Worm (Caenorhabditis elegans) whole organism, L4 larva: ENCODE measurements around the gene his-74.
A peak's percentile ranks its signal among the peaks of the same experiment; 100 is the strongest.

Experiments
- D1046.2 ChIP-seq: fragments of 200-800 bp; sonication (Bioruptor generic); IDR thresholded peaks from 2 replicates; pipeline ENCODE4 v1.3.6; 2022; ENCODE audit warnings: missing genetic modification characterization, missing compliant biosample characterization
- F26F4.8 ChIP-seq: fragments of 200-800 bp; sonication (Bioruptor generic); conservative IDR thresholded peaks from 2 replicates; pipeline ENCODE4 v1.3.6; 2022; ENCODE audit warnings: missing genetic modification characterization, missing compliant biosample characterization
- F37D6.2 ChIP-seq: sonication (generic microtip); optimal IDR thresholded peaks from 2 replicates; lab custom pipeline; 2016; ENCODE audit warnings: mild to moderate bottlenecking, missing genetic modification characterization, missing compliant biosample characterization
- Y5F2A.4 ChIP-seq: fragments of 200-800 bp; sonication (Bioruptor generic); optimal IDR thresholded peaks from 2 replicates; lab custom pipeline; 2018; ENCODE audit warnings: mild to moderate bottlenecking, missing genetic modification characterization, missing compliant biosample characterization
- ZK337.2 ChIP-seq: fragments of 200-800 bp; sonication (Bioruptor generic); IDR thresholded peaks from 2 replicates; pipeline ENCODE4 v1.3.6; 2022; ENCODE audit warnings: missing genetic modification reagents, missing genetic modification characterization, missing compliant biosample characterization
- arid-1 ChIP-seq: fragments of 200-800 bp; sonication (Bioruptor generic); conservative IDR thresholded peaks from 2 replicates; pipeline ENCODE4 v1.3.6; 2022; ENCODE audit warnings: missing genetic modification reagents, missing genetic modification characterization, missing compliant biosample characterization
- attf-4 ChIP-seq: sonication (generic microtip); optimal IDR thresholded peaks from 3 replicates; lab custom pipeline; 2017; ENCODE audit warnings: missing biosample characterization, missing genetic modification characterization
- ceh-28 ChIP-seq: fragments of 150-350 bp; optimal IDR thresholded peaks from 2 replicates; lab custom pipeline; 2014; ENCODE audit warnings: missing biosample characterization, missing genetic modification reagents, missing genetic modification characterization
- ceh-44 ChIP-seq: fragments of 200-800 bp; sonication (Bioruptor generic); IDR thresholded peaks from 2 replicates; pipeline ENCODE4 v1.3.6; 2022; ENCODE audit warnings: missing genetic modification reagents, missing genetic modification characterization, missing compliant biosample characterization
- ctbp-1 ChIP-seq: fragments of 200-800 bp; sonication (Bioruptor generic); IDR thresholded peaks from 2 replicates; pipeline ENCODE4 v1.3.6; 2022; ENCODE audit warnings: missing genetic modification reagents, missing genetic modification characterization, missing compliant biosample characterization
- daf-16 ChIP-seq, 3 experiments: sonication (generic microtip); optimal IDR thresholded peaks; 2 replicates each; lab custom pipeline; 2016 to 2017; ENCODE audit warnings: missing genetic modification characterization in 3 of 3, missing genetic modification reagents in 3 of 3, mild to moderate bottlenecking in 2 of 3, missing compliant biosample characterization in 2 of 3, missing biosample characterization in 1 of 3, moderate library complexity in 1 of 3
- daf-19 ChIP-seq: fragments of 200-800 bp; sonication (Bioruptor generic); conservative IDR thresholded peaks from 2 replicates; pipeline ENCODE4 v1.3.6; 2022; ENCODE audit warnings: missing genetic modification characterization, missing compliant biosample characterization
- dmd-6 ChIP-seq: fragments of 200-800 bp; sonication (Bioruptor generic); IDR thresholded peaks from 2 replicates; pipeline ENCODE4 v1.3.6; 2022; ENCODE audit warnings: missing genetic modification reagents, missing genetic modification characterization, missing compliant biosample characterization
- dmd-8 ChIP-seq: fragments of 200-800 bp; sonication (Bioruptor generic); IDR thresholded peaks from 2 replicates; pipeline ENCODE4 v1.3.6; 2022; ENCODE audit warnings: missing genetic modification characterization, missing compliant biosample characterization
- dpl-1 ChIP-seq: fragments of 150-350 bp; optimal IDR thresholded peaks from 2 replicates; lab custom pipeline; 2014; ENCODE audit warnings: missing biosample characterization, missing genetic modification reagents, missing genetic modification characterization
- duxl-1 ChIP-seq: sonication (generic microtip); optimal IDR thresholded peaks from 2 replicates; lab custom pipeline; 2016; ENCODE audit warnings: mild to moderate bottlenecking, missing genetic modification characterization, moderate library complexity, missing compliant biosample characterization; ENCODE audit not compliant: poor library complexity
- dve-1 ChIP-seq: sonication (generic microtip); optimal IDR thresholded peaks from 2 replicates; lab custom pipeline; 2017; ENCODE audit warnings: antibody characterized with exemption, mild to moderate bottlenecking, missing genetic modification characterization, missing compliant biosample characterization; ENCODE audit not compliant: insufficient read depth
- fkh-10 ChIP-seq: fragments of 150-350 bp; optimal IDR thresholded peaks from 2 replicates; lab custom pipeline; 2014; ENCODE audit warnings: missing biosample characterization, missing genetic modification reagents, missing genetic modification characterization
- hlh-11 ChIP-seq: fragments of 200-800 bp; sonication (Bioruptor generic); optimal IDR thresholded peaks from 2 replicates; lab custom pipeline; 2018; ENCODE audit warnings: mild to moderate bottlenecking, missing genetic modification characterization, missing compliant biosample characterization
- hlh-30 ChIP-seq: sonication (generic microtip); optimal IDR thresholded peaks from 2 replicates; lab custom pipeline; 2017; ENCODE audit warnings: antibody characterized with exemption, mild to moderate bottlenecking, missing genetic modification characterization, missing compliant biosample characterization; ENCODE audit not compliant: insufficient read depth
- jun-1 ChIP-seq: fragments of 150-350 bp; optimal IDR thresholded peaks from 2 replicates; lab custom pipeline; 2014; ENCODE audit warnings: missing biosample characterization, missing genetic modification reagents, missing genetic modification characterization
- lim-7 ChIP-seq: fragments of 200-800 bp; sonication (Bioruptor generic); IDR thresholded peaks from 2 replicates; pipeline ENCODE4 v1.3.6; 2022; ENCODE audit warnings: missing genetic modification characterization, missing compliant biosample characterization
- lin-38 ChIP-seq: fragments of 200-800 bp; sonication (Bioruptor generic); IDR thresholded peaks from 2 replicates; pipeline ENCODE4 v1.3.6; 2022; ENCODE audit warnings: missing genetic modification reagents, missing genetic modification characterization, missing compliant biosample characterization
- lir-3 ChIP-seq: sonication (generic microtip); optimal IDR thresholded peaks from 2 replicates; lab custom pipeline; 2016; ENCODE audit warnings: mild to moderate bottlenecking, missing genetic modification characterization, missing compliant biosample characterization
- lsy-2 ChIP-seq, 2 experiments: fragments of 150-350 bp in 1 of 2; sonication (generic microtip) in 1 of 2; optimal IDR thresholded peaks; 2 replicates each; lab custom pipeline; 2014 to 2017; ENCODE audit warnings: missing biosample characterization in 2 of 2, missing genetic modification characterization in 2 of 2
- madf-5 ChIP-seq, 2 experiments: fragments of 200-800 bp; sonication (Bioruptor generic); IDR thresholded peaks; 2 replicates each; pipeline ENCODE4 v1.3.6; 2022; ENCODE audit warnings: missing compliant biosample characterization in 2 of 2, missing genetic modification characterization in 2 of 2
- madf-9 ChIP-seq: fragments of 200-800 bp; sonication (Bioruptor generic); conservative IDR thresholded peaks from 2 replicates; pipeline ENCODE4 v1.3.6; 2022; ENCODE audit warnings: missing genetic modification reagents, missing genetic modification characterization, missing compliant biosample characterization
- mdl-1 ChIP-seq, 2 experiments: fragments of 150-350 bp in 1 of 2; sonication (generic microtip) in 1 of 2; optimal IDR thresholded peaks; 2 replicates each; lab custom pipeline; 2014 to 2017; ENCODE audit warnings: missing biosample characterization in 2 of 2, missing genetic modification characterization in 2 of 2
- mdt-29 ChIP-seq: fragments of 200-800 bp; sonication (Bioruptor generic); IDR thresholded peaks from 2 replicates; pipeline ENCODE4 v1.3.6; 2022; ENCODE audit warnings: missing genetic modification reagents, missing genetic modification characterization, missing compliant biosample characterization
- mep-1 ChIP-seq: fragments of 150-350 bp; sonication (generic microtip); optimal IDR thresholded peaks from 3 replicates; lab custom pipeline; 2014; ENCODE audit warnings: missing biosample characterization, missing genetic modification characterization
- nhr-11 ChIP-seq: fragments of 150-350 bp; optimal IDR thresholded peaks from 2 replicates; lab custom pipeline; 2014; ENCODE audit warnings: missing biosample characterization, missing genetic modification characterization
- nhr-25 ChIP-seq: sonication (generic microtip); optimal IDR thresholded peaks from 2 replicates; lab custom pipeline; 2017; ENCODE audit warnings: missing genetic modification characterization, mild to moderate bottlenecking, missing compliant biosample characterization, antibody characterized with exemption, moderate library complexity, borderline replicate concordance; ENCODE audit not compliant: insufficient read depth
- nhr-42 ChIP-seq: fragments of 200-800 bp; sonication (Bioruptor generic); IDR thresholded peaks from 2 replicates; pipeline ENCODE4 v1.3.6; 2022; ENCODE audit warnings: missing genetic modification characterization, missing compliant biosample characterization
- nhr-48 ChIP-seq: sonication (generic microtip); optimal IDR thresholded peaks from 2 replicates; lab custom pipeline; 2016; ENCODE audit warnings: mild to moderate bottlenecking, missing genetic modification characterization, missing compliant biosample characterization
- nhr-6 ChIP-seq: fragments of 150-350 bp; optimal IDR thresholded peaks from 2 replicates; lab custom pipeline; 2014; ENCODE audit warnings: missing biosample characterization, missing genetic modification characterization
- nhr-76 ChIP-seq: fragments of 150-350 bp; optimal IDR thresholded peaks from 2 replicates; lab custom pipeline; 2014; ENCODE audit warnings: missing biosample characterization, missing genetic modification characterization
- nhr-77 ChIP-seq: fragments of 150-350 bp; optimal IDR thresholded peaks from 2 replicates; lab custom pipeline; 2014; ENCODE audit warnings: missing biosample characterization, missing genetic modification characterization
- pha-4 ChIP-seq, 2 experiments: fragments of 150-350 bp in 1 of 2; fragments of 200-800 bp in 1 of 2; sonication (Bioruptor generic) in 1 of 2; IDR thresholded peaks in 1 of 2; optimal IDR thresholded peaks in 1 of 2; 2 replicates each; pipeline versions ENCODE4 v1.3.6 to Lab custom; 2014 to 2022; ENCODE audit warnings: missing genetic modification characterization in 2 of 2, missing genetic modification reagents in 2 of 2, missing biosample characterization in 1 of 2, missing compliant biosample characterization in 1 of 2
- php-3 ChIP-seq: fragments of 200-800 bp; sonication (Bioruptor generic); IDR thresholded peaks from 2 replicates; pipeline ENCODE4 v1.3.6; 2022; ENCODE audit warnings: missing genetic modification reagents, missing genetic modification characterization, missing compliant biosample characterization
- pqm-1 ChIP-seq: sonication (generic microtip); optimal IDR thresholded peaks from 2 replicates; lab custom pipeline; 2017; ENCODE audit warnings: missing biosample characterization, missing genetic modification characterization
- set-16 ChIP-seq: fragments of 200-800 bp; sonication (Bioruptor generic); IDR thresholded peaks from 2 replicates; pipeline ENCODE4 v1.3.6; 2022; ENCODE audit warnings: missing genetic modification reagents, missing genetic modification characterization, missing compliant biosample characterization
- snpc-1.2 ChIP-seq: fragments of 200-800 bp; sonication (Bioruptor generic); IDR thresholded peaks from 2 replicates; pipeline ENCODE4 v1.3.6; 2022; ENCODE audit warnings: missing genetic modification reagents, missing genetic modification characterization, missing compliant biosample characterization
- tag-97 ChIP-seq: fragments of 200-800 bp; sonication (Bioruptor generic); IDR thresholded peaks from 2 replicates; pipeline ENCODE4 v1.3.6; 2022; ENCODE audit warnings: missing genetic modification characterization, missing compliant biosample characterization
- vab-7 ChIP-seq: fragments of 200-800 bp; sonication (Bioruptor generic); IDR thresholded peaks from 2 replicates; pipeline ENCODE4 v1.3.6; 2022; ENCODE audit warnings: missing genetic modification reagents, missing genetic modification characterization, missing compliant biosample characterization
- zfp-3 ChIP-seq: fragments of 200-800 bp; sonication (Bioruptor generic); conservative IDR thresholded peaks from 2 replicates; pipeline ENCODE4 v1.3.6; 2022; ENCODE audit warnings: missing genetic modification reagents, missing genetic modification characterization, missing compliant biosample characterization
- ztf-7 ChIP-seq: fragments of 150-350 bp; optimal IDR thresholded peaks from 2 replicates; lab custom pipeline; 2014; ENCODE audit warnings: missing biosample characterization, missing genetic modification characterization

The his-74 gene

DNA sequence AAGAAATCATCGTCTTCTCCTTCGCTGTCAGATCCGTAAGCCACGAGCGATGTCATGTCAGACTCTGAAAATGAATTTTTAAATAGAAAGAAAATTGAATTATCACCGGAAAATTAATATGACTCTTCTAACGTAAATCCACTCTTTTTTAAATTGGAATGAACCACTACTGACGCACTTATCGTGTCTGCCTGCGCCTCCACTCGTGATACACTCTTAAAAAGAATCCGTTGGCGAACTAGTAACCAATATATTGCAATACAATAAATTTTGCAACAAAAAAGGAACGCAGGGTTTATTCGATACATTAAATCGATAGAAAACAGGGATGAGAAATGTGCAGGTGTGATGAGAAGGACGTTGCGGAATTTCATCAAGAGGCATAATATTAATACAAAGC, 704 bp downstream of the his-74 start, which contains the start of gene ccch-3 (continued):
- peak; percentile 77 for TF ChIP-seq dve-1 (tag; lab: Kevin White, UChicago)
- TF ChIP-seq fkh-10 (GFP tag; lab: Kevin White, UChicago): peak; percentile 36
- TF ChIP-seq zfp-3: no peak
- no peak for TF ChIP-seq madf-9 (GFP tag; lab: Robert Waterston, UW)
- 0 out of 2 replicates have a peak, but pooled peaks have one; percentile 42 for TF ChIP-seq dmd-8 (GFP tag; lab: Robert Waterston, UW)
- peak; percentile 69 for TF ChIP-seq nhr-25 (tag; lab: Kevin White, UChicago)
- TF ChIP-seq nhr-77: peak; percentile 53
- no peak for TF ChIP-seq lim-7 (GFP tag; lab: Robert Waterston, UW)
- TF ChIP-seq ceh-28 (tag; lab: Kevin White, UChicago): no peak
- TF ChIP-seq ctbp-1 (GFP tag; lab: Robert Waterston, UW): peak; percentile 48; the same call in 1 of the 2 replicates
- TF ChIP-seq attf-4 (tag; lab: Kevin White, UChicago): no peak
- peak; percentile 63; the same call in 1 of the 2 replicates for TF ChIP-seq snpc-1.2 (GFP tag; lab: Robert Waterston, UW)
- TF ChIP-seq hlh-30 (tag; lab: Kevin White, UChicago): peak; percentile 86
- TF ChIP-seq nhr-76 (tag; lab: Kevin White, UChicago): no peak
- TF ChIP-seq lsy-2 (tag; optimal IDR thresholded peaks at IDR 0.05; lab: Kevin White, UChicago): peak in 1 of 2 experiments; percentile 86
- no peak for TF ChIP-seq lir-3 (tag; lab: Kevin White, UChicago)
- TF ChIP-seq ZK337.2 (GFP tag; lab: Robert Waterston, UW): no peak
- peak; percentile 94 for TF ChIP-seq nhr-6 (tag; lab: Kevin White, UChicago)
- peak; percentile 50 for TF ChIP-seq hlh-11 (tag; lab: Kevin White, UChicago)
- no peak for TF ChIP-seq vab-7 (GFP tag; lab: Robert Waterston, UW)
- TF ChIP-seq nhr-11: peak; percentile 51
- peak; percentile 65; the same call in 1 of the 2 replicates for TF ChIP-seq pha-4 (GFP tag; IDR thresholded peaks at IDR 0.05; lab: Robert Waterston, UW)
- no peak for TF ChIP-seq pha-4 (tag; optimal IDR thresholded peaks at IDR 0.05; lab: Kevin White, UChicago)
- no peak for TF ChIP-seq ztf-7 (tag; lab: Kevin White, UChicago)
- no peak for TF ChIP-seq ceh-44 (GFP tag; lab: Robert Waterston, UW)
- TF ChIP-seq mdt-29 (GFP tag; lab: Robert Waterston, UW): no peak
- no peak for TF ChIP-seq duxl-1 (tag; lab: Kevin White, UChicago)
- peak; percentile 78 for TF ChIP-seq mep-1 (tag; lab: Kevin White, UChicago)
- peak; percentile 70 for TF ChIP-seq dpl-1 (GFP tag; lab: Kevin White, UChicago)
- no peak for TF ChIP-seq tag-97 (GFP tag; lab: Robert Waterston, UW)
- TF ChIP-seq jun-1 (tag; lab: Kevin White, UChicago): no peak
- TF ChIP-seq arid-1 (GFP tag; lab: Robert Waterston, UW): 0 out of 2 replicates have a peak, but pooled peaks have one; percentile 17
- 0 out of 2 replicates have a peak, but pooled peaks have one; percentile 18 for TF ChIP-seq daf-19 (GFP tag; lab: Robert Waterston, UW)
- TF ChIP-seq lin-38 (GFP tag; lab: Robert Waterston, UW): peak; percentile 77

- TF ChIP-seq set-16 (GFP tag; lab: Robert Waterston, UW) (no peak), php-3 (GFP tag; lab: Robert Waterston, UW) (no peak), Y5F2A.4 (no peak), F37D6.2 (no peak), mep-1 (tag; lab: Kevin White, UChicago) (no peak), madf-5 (GFP tag; IDR thresholded peaks at IDR 0.05; lab: Robert Waterston, UW) (no peak), nhr-42 (GFP tag; lab: Robert Waterston, UW) (no peak), daf-16 (GFP tag; optimal IDR thresholded peaks at IDR 0.05; lab: Kevin White, UChicago) (no peak), daf-16 (tag; optimal IDR thresholded peaks at IDR 0.05; lab: Kevin White, UChicago) (no peak), pqm-1 (tag; lab: Kevin White, UChicago) (no peak), madf-9 (GFP tag; lab: Robert Waterston, UW) (no peak), F26F4.8 (GFP tag; lab: Robert Waterston, UW) (no peak), mdl-1 (tag; optimal IDR thresholded peaks at IDR 0.05; lab: Kevin White, UChicago) (no peak), nhr-48 (tag; lab: Kevin White, UChicago) (no peak), lim-7 (GFP tag; lab: Robert Waterston, UW) (no peak), dmd-6 (GFP tag; lab: Robert Waterston, UW) (no peak), D1046.2 (GFP tag; lab: Robert Waterston, UW) (no peak)
Measured at ce11 chrV:12658142-12658541, 2.0 kb downstream of the his-74 start, which contains the start of gene W05B10.6. Gene W05B10.6, minus strand, starts transcription at chrV:12658242.
